Worm (Caenorhabditis elegans): Measurements from ENCODE around the gene his-40.

The his-40 gene

ce11 chrX:7309775-7310174, at the start of gene his-40, which contains the start of gene his-38:
TSS of gene his-40 (plus strand) at chrX:7310110.
TSS of gene his-38 (minus strand) at chrX:7309875.
- TF ChIP-seq W03F9.2 (tag; optimal IDR thresholded peaks at IDR 0.05) (no peak), him-1 (tag; optimal IDR thresholded peaks at IDR 0.05) (no peak), dao-5 (tag; optimal IDR thresholded peaks at IDR 0.05) (no peak)

ce11 chrX:7260327-7261019, 49.4 kb upstream of the his-40 start, which contains the start of gene lact-1:
TSS of gene lact-1 (minus strand) at chrX:7260377.
- TF ChIP-seq W03F9.2 (tag; optimal IDR thresholded peaks at IDR 0.05) (no peak), dao-5 (tag; optimal IDR thresholded peaks at IDR 0.05) (no peak), him-1 (tag; optimal IDR thresholded peaks at IDR 0.05) (no peak)

DNA sequence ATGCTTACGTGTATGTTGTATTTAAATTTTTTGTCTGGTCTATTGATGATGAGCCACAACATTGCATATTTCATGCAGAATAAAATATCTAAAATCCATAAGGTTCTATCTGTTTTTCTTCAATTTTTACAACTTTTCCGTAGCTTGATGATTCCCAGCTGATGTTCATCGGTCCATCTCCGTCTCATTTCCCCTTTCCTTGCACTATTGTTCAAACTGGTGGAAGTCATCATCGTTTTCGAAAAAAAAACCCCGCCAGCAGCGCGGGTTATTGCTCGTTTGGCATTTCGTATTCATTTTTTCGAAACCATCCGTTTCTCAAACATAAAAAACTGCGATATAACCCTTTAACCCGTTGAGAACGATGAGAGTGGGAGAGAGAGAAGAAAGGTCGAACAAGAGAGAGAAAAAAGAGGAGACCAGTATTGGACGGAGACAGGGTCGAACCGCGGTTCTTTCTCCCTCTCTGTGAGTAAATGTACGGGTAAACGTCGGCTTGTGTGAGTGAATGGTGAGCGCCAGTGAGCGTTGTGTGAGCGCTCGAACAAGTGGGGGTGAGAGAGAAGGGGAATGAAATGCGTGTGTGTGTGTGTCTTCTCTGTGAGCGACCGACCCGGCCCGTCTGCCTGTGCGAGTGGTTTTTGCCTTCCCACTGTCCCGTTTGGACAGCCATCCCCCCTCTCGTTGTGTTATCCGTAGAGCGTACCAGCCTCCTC, 45.2 kb upstream of the his-40 start:
- TF ChIP-seq him-1 (tag; optimal IDR thresholded peaks at IDR 0.05) (peak; percentile 84), dao-5 (tag; optimal IDR thresholded peaks at IDR 0.05) (no peak), W03F9.2 (tag; optimal IDR thresholded peaks at IDR 0.05) (no peak)

- TF ChIP-seq dao-5 (tag; optimal IDR thresholded peaks at IDR 0.05) = no peak
- no peak for TF ChIP-seq him-1 (tag; optimal IDR thresholded peaks at IDR 0.05)
- no peak for TF ChIP-seq W03F9.2 (tag; optimal IDR thresholded peaks at IDR 0.05)
These were observed 44.6 kb upstream of the his-40 start, which contains the start of gene F46H5.2 for ce11 chrX:7265348-7265747. TSS of gene F46H5.2 (plus strand) at chrX:7265648.

ce11 chrX:7268965-7269364, 40.9 kb upstream of the his-40 start:
- TF ChIP-seq W03F9.2 (tag; optimal IDR thresholded peaks at IDR 0.05) = no peak
- TF ChIP-seq him-1 (tag; optimal IDR thresholded peaks at IDR 0.05) = no peak
- TF ChIP-seq dao-5 (tag; optimal IDR thresholded peaks at IDR 0.05) = no peak

DNA sequence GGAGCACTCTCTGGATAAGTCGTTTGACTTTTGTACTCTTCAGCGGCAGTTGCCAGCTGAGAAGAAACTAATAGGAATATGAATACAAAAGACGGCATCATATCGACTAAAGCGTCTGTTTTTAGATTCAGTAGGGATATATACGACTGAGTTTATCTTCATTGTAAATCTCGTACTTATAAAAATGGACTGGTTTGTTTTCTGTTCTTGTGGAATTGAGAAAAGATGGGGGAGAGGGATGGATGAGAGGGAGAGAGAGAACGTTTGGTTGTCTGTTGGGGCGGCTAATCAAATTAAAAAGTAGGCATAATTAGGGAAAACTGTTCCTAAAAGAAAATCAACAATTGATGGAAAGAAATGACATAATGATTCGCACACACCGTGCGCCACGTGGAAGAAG, 40.5 kb upstream of the his-40 start, which contains the start of gene grd-7:
grd-7 (minus strand) TSS at position 101 of the 400 bp plus-strand sequence.
- TF ChIP-seq dao-5 (tag; optimal IDR thresholded peaks at IDR 0.05) = no peak
- no peak for TF ChIP-seq W03F9.2 (tag; optimal IDR thresholded peaks at IDR 0.05)
- TF ChIP-seq him-1 (tag; optimal IDR thresholded peaks at IDR 0.05) = no peak

DNA sequence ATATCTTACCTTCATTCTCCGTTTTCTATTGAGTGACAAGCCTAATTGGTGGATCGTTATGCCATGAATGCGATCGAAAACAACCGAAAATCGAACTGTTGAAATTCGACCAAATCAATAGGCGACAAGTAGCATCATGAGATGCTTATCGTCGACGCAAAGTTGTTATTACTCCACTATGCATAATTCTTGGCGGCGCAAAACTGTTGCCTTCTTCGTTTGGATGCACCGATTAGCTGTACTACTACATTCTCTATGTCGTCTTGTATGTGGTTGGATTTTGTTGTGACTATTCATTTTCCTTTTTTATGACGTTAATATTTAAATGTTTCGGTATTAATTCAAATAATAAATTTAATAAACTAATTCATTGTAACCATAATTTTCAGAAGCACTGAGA, 37.9 kb upstream of the his-40 start, which contains the start of gene F46H5.11:
F46H5.11 (minus strand) TSS at position 101 of the 400 bp plus-strand sequence.
- no peak for TF ChIP-seq him-1 (tag; optimal IDR thresholded peaks at IDR 0.05)
- TF ChIP-seq dao-5 (tag; optimal IDR thresholded peaks at IDR 0.05) = no peak
- TF ChIP-seq W03F9.2 (tag; optimal IDR thresholded peaks at IDR 0.05) = no peak

DNA sequence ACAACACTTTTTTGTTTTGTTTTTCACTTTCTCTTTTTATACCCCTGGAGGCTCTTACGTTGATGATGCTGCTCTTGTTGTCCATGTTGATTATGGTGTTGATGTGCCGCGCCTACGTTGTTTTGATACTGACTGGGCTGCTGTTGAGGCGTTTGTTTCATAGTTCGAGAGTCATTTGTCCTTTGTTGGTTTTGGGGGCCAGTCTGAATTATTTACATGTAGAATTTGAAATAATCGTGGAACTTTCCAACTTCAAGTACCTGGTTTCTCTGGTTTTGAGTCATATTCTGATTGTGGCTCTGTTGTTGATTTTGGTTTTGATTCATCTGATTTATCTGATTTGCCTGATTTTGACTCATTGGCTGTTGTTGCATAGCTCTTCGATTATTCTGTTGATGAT, 31.8 kb upstream of the his-40 start:
- TF ChIP-seq him-1 (tag; optimal IDR thresholded peaks at IDR 0.05) = no peak
- no peak for TF ChIP-seq dao-5 (tag; optimal IDR thresholded peaks at IDR 0.05)
- no peak for TF ChIP-seq W03F9.2 (tag; optimal IDR thresholded peaks at IDR 0.05)

DNA sequence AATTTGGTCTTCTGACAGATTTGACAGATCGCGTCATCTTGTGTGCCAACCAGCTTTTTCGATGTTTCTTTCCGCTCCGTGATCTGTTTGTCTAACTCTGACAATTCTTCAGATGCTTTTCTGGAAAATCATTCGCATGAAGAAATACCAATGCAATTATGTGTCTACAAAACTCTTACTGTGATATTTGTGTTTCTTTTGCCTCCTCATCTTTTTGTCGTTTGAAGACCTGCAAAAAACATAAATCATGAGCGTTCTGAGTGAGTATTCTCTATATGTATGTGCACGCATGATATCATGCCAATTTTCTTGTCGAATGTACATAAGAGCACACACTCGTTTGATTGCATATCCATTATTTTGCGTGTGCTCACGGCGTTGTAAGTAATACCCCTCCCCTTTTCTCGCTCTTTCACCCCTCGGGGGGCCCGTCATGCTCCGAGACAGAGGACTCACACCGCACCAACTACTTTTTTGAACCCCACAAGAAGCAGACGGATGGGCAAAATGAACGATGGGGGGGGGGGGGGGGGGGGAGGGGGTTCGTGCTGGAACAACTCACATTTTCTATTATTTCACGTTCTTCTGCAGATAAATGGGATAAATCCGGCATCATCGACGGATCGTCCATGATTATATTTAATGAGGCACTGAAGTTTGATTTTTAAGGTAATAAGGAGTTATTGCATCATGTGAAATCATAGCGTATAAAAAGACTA, 30.1 kb upstream of the his-40 start, which contains the start of gene unc-10:
unc-10 (minus strand) TSS at position 652 of the 719 bp plus-strand sequence.
- no peak for TF ChIP-seq dao-5 (tag; optimal IDR thresholded peaks at IDR 0.05)
- no peak for TF ChIP-seq W03F9.2 (tag; optimal IDR thresholded peaks at IDR 0.05)
- no peak for TF ChIP-seq him-1 (tag; optimal IDR thresholded peaks at IDR 0.05)

DNA sequence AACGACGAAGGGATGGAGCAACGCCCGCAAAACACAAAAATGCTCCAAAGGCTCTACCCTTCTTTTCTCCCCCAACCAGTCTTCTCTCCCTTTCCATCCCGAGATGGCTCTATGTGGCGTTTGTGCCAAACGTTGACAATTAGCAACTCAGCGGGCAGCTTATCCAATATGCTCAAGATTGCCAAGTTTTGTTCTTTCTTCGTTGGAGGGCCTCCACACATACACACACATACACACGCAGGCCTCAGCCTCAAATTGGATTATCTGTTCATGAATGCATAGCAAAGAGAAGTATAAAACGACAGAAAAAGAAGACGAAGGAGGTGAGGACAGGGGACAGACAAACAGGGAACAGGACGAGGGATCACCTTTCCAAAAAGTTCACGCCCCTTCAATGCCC, 28.6 kb upstream of the his-40 start:
- TF ChIP-seq dao-5 (tag; optimal IDR thresholded peaks at IDR 0.05) (no peak), him-1 (tag; optimal IDR thresholded peaks at IDR 0.05) (no peak), W03F9.2 (tag; optimal IDR thresholded peaks at IDR 0.05) (no peak)

DNA sequence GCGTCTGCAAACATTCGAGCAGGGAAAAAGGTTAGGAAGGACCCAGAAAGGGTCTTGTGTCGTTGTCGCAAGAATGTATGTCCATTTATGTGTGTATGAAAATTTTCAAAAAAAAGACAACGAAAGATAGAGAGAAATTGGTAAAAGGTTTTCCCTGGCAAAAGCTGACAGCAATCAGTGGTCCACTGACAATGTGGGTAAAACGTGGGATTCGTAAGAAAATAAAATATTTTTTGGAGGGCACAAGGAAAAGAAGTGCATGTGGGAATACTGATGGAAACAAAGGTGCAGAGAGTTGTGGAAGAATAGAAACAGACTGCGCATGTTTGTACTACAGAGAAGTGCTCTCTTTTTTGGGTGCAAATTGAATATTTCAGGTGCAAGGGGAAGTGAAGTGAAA, 26.8 kb upstream of the his-40 start:
- TF ChIP-seq him-1 (tag; optimal IDR thresholded peaks at IDR 0.05) (no peak), dao-5 (tag; optimal IDR thresholded peaks at IDR 0.05) (no peak), W03F9.2 (tag; optimal IDR thresholded peaks at IDR 0.05) (no peak)

- peak; percentile 86 for TF ChIP-seq him-1 (tag; optimal IDR thresholded peaks at IDR 0.05)
- no peak for TF ChIP-seq dao-5 (tag; optimal IDR thresholded peaks at IDR 0.05)
These were observed 25.2 kb upstream of the his-40 start for ce11 chrX:7284724-7285184.

- TF ChIP-seq W03F9.2 (tag; optimal IDR thresholded peaks at IDR 0.05) (no peak), dao-5 (tag; optimal IDR thresholded peaks at IDR 0.05) (no peak), him-1 (tag; optimal IDR thresholded peaks at IDR 0.05) (no peak)
These were observed 20.3 kb upstream of the his-40 start for ce11 chrX:7289565-7289964.

All from whole organism, L4/young adult.